Worm (Caenorhabditis elegans) whole organism, mixed stage, embryonic: Measurements from ENCODE around the gene ZK1248.17.

Experiments used
- M03D4.4 ChIP-seq: sonication (generic microtip); optimal IDR thresholded peaks from 2 replicates; lab custom pipeline; 2017; ENCODE audit warnings: mild to moderate bottlenecking, missing genetic modification characterization, missing compliant biosample characterization
- bed-3 ChIP-seq: fragments of 200-800 bp; sonication (Bioruptor generic); optimal IDR thresholded peaks from 3 replicates; lab custom pipeline; 2018; ENCODE audit warnings: mild to moderate bottlenecking, missing genetic modification characterization, moderate library complexity, missing compliant biosample characterization
- blmp-1 ChIP-seq: fragments of 150-350 bp; optimal IDR thresholded peaks from 2 replicates; lab custom pipeline; 2014; ENCODE audit warnings: missing biosample characterization, missing genetic modification characterization
- ceh-39 ChIP-seq: fragments of 150-350 bp; optimal IDR thresholded peaks from 2 replicates; lab custom pipeline; 2014; ENCODE audit warnings: missing biosample characterization, missing genetic modification characterization
- ceh-43 ChIP-seq: fragments of 200-800 bp; sonication (Bioruptor generic); optimal IDR thresholded peaks from 2 replicates; lab custom pipeline; 2018; ENCODE audit warnings: mild to moderate bottlenecking, missing genetic modification characterization, moderate library complexity, missing compliant biosample characterization
- ceh-83 ChIP-seq: fragments of 200-800 bp; sonication (Bioruptor generic); optimal IDR thresholded peaks from 2 replicates; lab custom pipeline; 2018; ENCODE audit warnings: mild to moderate bottlenecking, missing genetic modification characterization, missing compliant biosample characterization
- ces-1 ChIP-seq: fragments of 150-350 bp; optimal IDR thresholded peaks from 2 replicates; lab custom pipeline; 2014; ENCODE audit warnings: missing biosample characterization, missing genetic modification reagents, missing genetic modification characterization
- cnd-1 ChIP-seq: fragments of 200-800 bp; sonication (Bioruptor generic); optimal IDR thresholded peaks from 2 replicates; lab custom pipeline; 2018; ENCODE audit warnings: mild to moderate bottlenecking, missing genetic modification characterization, missing compliant biosample characterization
- drap-1 ChIP-seq: fragments of 200-800 bp; sonication (Bioruptor generic); optimal IDR thresholded peaks from 3 replicates; lab custom pipeline; 2018; ENCODE audit warnings: mild to moderate bottlenecking, missing genetic modification characterization, missing compliant biosample characterization
- elt-1 ChIP-seq: sonication (generic microtip); optimal IDR thresholded peaks from 2 replicates; lab custom pipeline; 2017; ENCODE audit warnings: missing genetic modification characterization, mild to moderate bottlenecking, missing compliant biosample characterization, antibody characterized with exemption, moderate library complexity, borderline replicate concordance; ENCODE audit not compliant: insufficient read depth
- elt-3 ChIP-seq: fragments of 150-350 bp; optimal IDR thresholded peaks from 2 replicates; lab custom pipeline; 2014; ENCODE audit warnings: missing biosample characterization, missing genetic modification characterization
- flh-1 ChIP-seq: fragments of 200-800 bp; sonication (Bioruptor generic); optimal IDR thresholded peaks from 2 replicates; lab custom pipeline; 2018; ENCODE audit warnings: mild to moderate bottlenecking, missing genetic modification characterization, moderate library complexity, missing compliant biosample characterization
- ham-2 ChIP-seq: fragments of 200-800 bp; sonication (Bioruptor generic); optimal IDR thresholded peaks from 2 replicates; lab custom pipeline; 2018; ENCODE audit warnings: mild to moderate bottlenecking, missing genetic modification characterization, missing compliant biosample characterization
- hlh-1 ChIP-seq: fragments of 150-350 bp; optimal IDR thresholded peaks from 2 replicates; lab custom pipeline; 2014; ENCODE audit warnings: missing biosample characterization, missing genetic modification reagents, missing genetic modification characterization
- lin-13 ChIP-seq: fragments of 150-350 bp; optimal IDR thresholded peaks from 2 replicates; lab custom pipeline; 2014; ENCODE audit warnings: missing biosample characterization, missing genetic modification characterization
- lin-32 ChIP-seq: fragments of 200-800 bp; sonication (Bioruptor generic); optimal IDR thresholded peaks from 2 replicates; lab custom pipeline; 2018; ENCODE audit warnings: mild to moderate bottlenecking, missing genetic modification characterization, missing compliant biosample characterization
- lsy-2 ChIP-seq: fragments of 150-350 bp; optimal IDR thresholded peaks from 2 replicates; lab custom pipeline; 2014; ENCODE audit warnings: missing biosample characterization, missing genetic modification characterization
- mab-5 ChIP-seq: fragments of 150-350 bp; optimal IDR thresholded peaks from 2 replicates; lab custom pipeline; 2014; ENCODE audit warnings: missing biosample characterization, missing genetic modification characterization
- mep-1 ChIP-seq: fragments of 150-350 bp; optimal IDR thresholded peaks from 2 replicates; lab custom pipeline; 2017; ENCODE audit warnings: missing biosample characterization, missing genetic modification reagents, missing genetic modification characterization, inconsistent platforms
- mls-2 ChIP-seq: sonication (generic microtip); optimal IDR thresholded peaks from 2 replicates; lab custom pipeline; 2016; ENCODE audit warnings: mild to moderate bottlenecking, missing genetic modification characterization, moderate library complexity, missing compliant biosample characterization
- nhr-12 ChIP-seq: fragments of 150-350 bp; optimal IDR thresholded peaks from 2 replicates; lab custom pipeline; 2014; ENCODE audit warnings: missing biosample characterization, missing genetic modification characterization
- nhr-2 ChIP-seq: fragments of 150-350 bp; optimal IDR thresholded peaks from 2 replicates; lab custom pipeline; 2014; ENCODE audit warnings: missing biosample characterization, missing genetic modification characterization
- nhr-237 ChIP-seq: fragments of 150-350 bp; optimal IDR thresholded peaks from 2 replicates; lab custom pipeline; 2014; ENCODE audit warnings: missing biosample characterization, missing genetic modification characterization
- nhr-28 ChIP-seq: fragments of 150-350 bp; optimal IDR thresholded peaks from 2 replicates; lab custom pipeline; 2014; ENCODE audit warnings: missing biosample characterization, missing genetic modification characterization
- nhr-76 ChIP-seq: sonication (generic microtip); optimal IDR thresholded peaks from 2 replicates; lab custom pipeline; 2017; ENCODE audit warnings: missing biosample characterization, missing genetic modification characterization
- pha-4 ChIP-seq: fragments of 150-350 bp; optimal IDR thresholded peaks from 2 replicates; lab custom pipeline; 2018; ENCODE audit warnings: missing biosample characterization, missing genetic modification reagents, missing genetic modification characterization
- sem-2 ChIP-seq: fragments of 200-800 bp; sonication (Bioruptor generic); optimal IDR thresholded peaks from 2 replicates; lab custom pipeline; 2018; ENCODE audit warnings: mild to moderate bottlenecking, missing genetic modification characterization, missing compliant biosample characterization
- snpc-4 ChIP-seq: fragments of 150-350 bp; optimal IDR thresholded peaks from 2 replicates; lab custom pipeline; 2014; ENCODE audit warnings: missing biosample characterization, missing genetic modification characterization
- sptf-1 ChIP-seq: sonication (generic microtip); optimal IDR thresholded peaks from 2 replicates; lab custom pipeline; 2017; ENCODE audit warnings: mild to moderate bottlenecking, missing genetic modification characterization, moderate library complexity, missing compliant biosample characterization
- tbx-8 ChIP-seq: fragments of 200-800 bp; sonication (Bioruptor generic); optimal IDR thresholded peaks from 2 replicates; lab custom pipeline; 2018; ENCODE audit warnings: mild to moderate bottlenecking, missing genetic modification characterization, moderate library complexity, missing compliant biosample characterization
- unc-120 ChIP-seq: sonication (generic microtip); optimal IDR thresholded peaks from 2 replicates; lab custom pipeline; 2017; ENCODE audit warnings: missing genetic modification characterization, missing compliant biosample characterization; ENCODE audit not compliant: poor library complexity, severe bottlenecking
- unc-39 ChIP-seq: fragments of 150-350 bp; optimal IDR thresholded peaks from 2 replicates; lab custom pipeline; 2014; ENCODE audit warnings: missing biosample characterization, missing genetic modification characterization
- unc-62 ChIP-seq: fragments of 150-350 bp; optimal IDR thresholded peaks from 2 replicates; lab custom pipeline; 2014; ENCODE audit warnings: missing biosample characterization, missing genetic modification reagents, missing genetic modification characterization
- zip-8 ChIP-seq: fragments of 150-350 bp; optimal IDR thresholded peaks from 2 replicates; lab custom pipeline; 2014; ENCODE audit warnings: missing biosample characterization, missing genetic modification characterization
- ztf-11 ChIP-seq: fragments of 150-350 bp; optimal IDR thresholded peaks from 2 replicates; lab custom pipeline; 2014; ENCODE audit warnings: missing biosample characterization, missing genetic modification characterization

The ZK1248.17 gene

DNA sequence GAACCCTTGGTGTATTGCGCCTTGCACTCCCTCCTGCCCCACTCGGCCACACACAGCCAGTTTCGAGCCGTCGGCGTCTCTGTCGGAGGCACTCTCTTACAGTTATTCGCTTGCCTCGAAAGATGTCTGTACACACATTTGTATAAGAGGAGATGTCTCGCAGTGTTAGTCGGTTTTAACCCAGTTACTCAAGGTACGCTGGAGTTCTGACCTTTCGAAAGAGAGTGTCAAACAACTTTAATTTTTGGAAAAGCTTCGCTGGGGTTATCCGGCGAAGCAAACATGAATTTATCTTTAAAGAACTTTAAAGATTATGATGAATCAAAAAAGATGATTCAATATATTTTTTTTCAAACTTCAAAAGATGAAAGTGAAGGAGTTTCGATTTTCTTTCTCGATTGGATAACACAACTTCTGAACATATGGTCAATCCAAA, 629 bp downstream of the ZK1248.17 start:
- TF ChIP-seq elt-3 (tag; lab: Kevin White, UChicago) (peak; percentile 75), lsy-2 (tag; lab: Kevin White, UChicago) (peak; percentile 84), nhr-28 (tag; lab: Kevin White, UChicago) (peak; percentile 49), nhr-76 (tag; lab: Kevin White, UChicago) (no peak), mep-1 (peak; percentile 99), tbx-8 (GFP tag; lab: Kevin White, UChicago) (peak; percentile 87), nhr-12 (tag; lab: Kevin White, UChicago) (peak; percentile 9), M03D4.4 (tag; lab: Kevin White, UChicago) (peak; percentile 82), mab-5 (peak; percentile 92), unc-62 (GFP tag; lab: Kevin White, UChicago) (peak; percentile 90), drap-1 (GFP tag; lab: Kevin White, UChicago) (peak; percentile 92), sem-2 (peak; percentile 81), ceh-39 (tag; lab: Kevin White, UChicago) (peak; percentile 92), mls-2 (tag; lab: Kevin White, UChicago) (peak; percentile 95), nhr-2 (tag; lab: Kevin White, UChicago) (peak; percentile 76), cnd-1 (tag; lab: Kevin White, UChicago) (peak; percentile 87), bed-3 (GFP tag; lab: Kevin White, UChicago) (peak; percentile 55), ham-2 (GFP tag; lab: Kevin White, UChicago) (peak; percentile 89), pha-4 (tag; lab: Kevin White, UChicago) (peak; percentile 97), ceh-83 (GFP tag; lab: Kevin White, UChicago) (peak; percentile 89), blmp-1 (tag; lab: Kevin White, UChicago) (peak; percentile 24), flh-1 (peak; percentile 11), lin-32 (peak; percentile 64), lin-13 (tag; lab: Kevin White, UChicago) (peak; percentile 86), ztf-11 (peak; percentile 80), unc-39 (peak; percentile 74), elt-1 (tag; lab: Kevin White, UChicago) (peak; percentile 57), unc-120 (tag; lab: Kevin White, UChicago) (peak; percentile 92), ceh-43 (GFP tag; lab: Kevin White, UChicago) (peak; percentile 73), nhr-237 (tag; lab: Kevin White, UChicago) (peak; percentile 98), snpc-4 (tag; lab: Kevin White, UChicago) (no peak), hlh-1 (tag; lab: Kevin White, UChicago) (peak; percentile 81), sptf-1 (peak; percentile 92), zip-8 (no peak), ces-1 (GFP tag; lab: Kevin White, UChicago) (peak; percentile 100)

DNA sequence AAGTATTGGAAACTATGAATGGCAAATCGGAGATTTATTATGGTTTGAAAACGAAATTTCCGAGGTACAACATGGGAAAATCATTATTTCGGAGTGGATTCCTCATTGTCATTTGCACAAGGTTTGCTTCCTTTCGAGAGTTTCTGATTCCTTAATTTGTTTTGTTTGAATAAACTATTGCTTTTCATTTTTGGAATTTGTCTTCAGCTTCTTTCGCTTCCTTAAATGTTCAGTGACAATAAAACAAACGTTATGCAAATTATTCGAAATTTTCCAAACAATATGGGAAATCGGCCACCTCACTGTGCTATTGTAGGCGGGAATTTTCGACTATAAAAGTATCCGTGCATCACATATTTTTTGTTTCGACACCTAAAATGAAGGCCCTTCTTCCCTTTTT, 3.5 kb downstream of the ZK1248.17 start, which contains the start of gene nep-25:
Gene nep-25, plus strand, starts transcription at position 375 of the 400 bp plus-strand sequence.
- TF ChIP-seq blmp-1 (tag; lab: Kevin White, UChicago) = no peak
- TF ChIP-seq flh-1 = no peak
- TF ChIP-seq lsy-2 (tag; lab: Kevin White, UChicago) = no peak
- TF ChIP-seq hlh-1 (tag; lab: Kevin White, UChicago) = no peak
- TF ChIP-seq nhr-12 (tag; lab: Kevin White, UChicago) = no peak
- TF ChIP-seq pha-4 (tag; lab: Kevin White, UChicago) = no peak
- no peak for TF ChIP-seq nhr-28 (tag; lab: Kevin White, UChicago)
- no peak for TF ChIP-seq M03D4.4 (tag; lab: Kevin White, UChicago)
- TF ChIP-seq lin-13 (tag; lab: Kevin White, UChicago) = no peak
- no peak for TF ChIP-seq ceh-83 (GFP tag; lab: Kevin White, UChicago)
- no peak for TF ChIP-seq sem-2
- no peak for TF ChIP-seq unc-39
- no peak for TF ChIP-seq zip-8
- no peak for TF ChIP-seq bed-3 (GFP tag; lab: Kevin White, UChicago)
- TF ChIP-seq tbx-8 (GFP tag; lab: Kevin White, UChicago) = no peak
- TF ChIP-seq unc-62 (GFP tag; lab: Kevin White, UChicago) = no peak

DNA sequence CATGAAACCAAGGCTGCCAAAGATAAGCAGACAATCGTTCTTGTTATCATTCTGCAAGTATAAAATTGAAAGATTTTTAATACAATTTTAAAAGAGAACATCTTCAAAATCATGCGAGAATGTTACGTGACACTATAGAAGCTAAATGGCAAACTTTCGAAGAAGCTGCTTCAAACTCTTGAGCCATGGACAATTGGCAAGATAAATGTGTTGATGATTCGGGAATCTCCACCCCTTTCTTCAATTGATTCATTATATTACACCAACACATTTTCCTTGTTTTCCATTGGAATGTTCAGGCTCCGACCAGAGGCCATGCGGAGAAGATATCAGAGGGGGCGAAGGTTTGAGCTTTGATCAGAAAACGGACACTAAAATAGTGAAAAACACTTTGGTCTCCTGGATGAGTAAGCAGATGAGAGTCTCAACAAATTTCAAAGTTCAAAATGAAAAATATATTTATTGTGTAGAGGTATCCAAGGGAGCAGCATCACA, 4.2 kb downstream of the ZK1248.17 start, which contains the start of gene lec-5:
Gene lec-5, minus strand, starts transcription at position 51 of the 495 bp plus-strand sequence.
- peak; percentile 58 for TF ChIP-seq mab-5
- TF ChIP-seq hlh-1 (tag; lab: Kevin White, UChicago) = peak; percentile 55
- peak; percentile 76 for TF ChIP-seq unc-62 (GFP tag; lab: Kevin White, UChicago)
- TF ChIP-seq M03D4.4 (tag; lab: Kevin White, UChicago) = no peak
- no peak for TF ChIP-seq lsy-2 (tag; lab: Kevin White, UChicago)
- TF ChIP-seq snpc-4 (tag; lab: Kevin White, UChicago) = no peak
- TF ChIP-seq unc-120 (tag; lab: Kevin White, UChicago) = peak; percentile 75
- TF ChIP-seq, all 35 proteins: peak for 4
